Fruit fly (Drosophila melanogaster) whole organism, wandering third instar larva: ENCODE data around the gene CG42747.

Source experiments
- Abd-B ChIP-seq: fragments of >200 bp; optimal IDR thresholded peaks from 2 replicates; lab custom pipeline; 2017; ENCODE audit warnings: missing biosample characterization, missing genetic modification characterization
- CG32264 ChIP-seq: fragments of 200-800 bp; sonication (Bioruptor generic); optimal IDR thresholded peaks from 2 replicates; lab custom pipeline; 2016; ENCODE audit warnings: missing biosample characterization, missing genetic modification characterization
- CrebA ChIP-seq: fragments of 200-800 bp; sonication (Bioruptor generic); optimal IDR thresholded peaks from 2 replicates; lab custom pipeline; 2016; ENCODE audit warnings: missing biosample characterization, mild to moderate bottlenecking, missing genetic modification characterization, borderline replicate concordance
- Dif ChIP-seq: fragments of 200-275, 200-300 bp; sonication (Bioruptor generic); optimal IDR thresholded peaks from 2 replicates; lab custom pipeline; 2018; ENCODE audit warnings: missing biosample characterization, missing genetic modification characterization; ENCODE audit not compliant: partially characterized antibody
- GATAd ChIP-seq: sonication (Bioruptor generic); optimal IDR thresholded peaks from 2 replicates; lab custom pipeline; 2016; ENCODE audit warnings: missing biosample characterization, missing genetic modification characterization
- HLH106 ChIP-seq: fragments of 200-800 bp; optimal IDR thresholded peaks from 3 replicates; lab custom pipeline; 2019; ENCODE audit warnings: missing biosample characterization, mild to moderate bottlenecking, missing genetic modification characterization, moderate library complexity
- Hnf4 ChIP-seq: fragments of 200-800 bp; sonication (Bioruptor generic); optimal IDR thresholded peaks from 2 replicates; lab custom pipeline; 2016; ENCODE audit warnings: missing biosample characterization, mild to moderate bottlenecking, missing genetic modification characterization
- Hr78 ChIP-seq: fragments of >200 bp; optimal IDR thresholded peaks from 2 replicates; lab custom pipeline; 2017; ENCODE audit warnings: missing biosample characterization, missing genetic modification characterization
- Hr83 ChIP-seq: fragments of 200-300 bp; sonication (Bioruptor generic); optimal IDR thresholded peaks from 2 replicates; lab custom pipeline; 2016; ENCODE audit warnings: missing biosample characterization, mild to moderate bottlenecking, missing genetic modification characterization, moderate library complexity; ENCODE audit not compliant: poor library complexity, severe bottlenecking
- Jra ChIP-seq: sonication (Bioruptor generic); optimal IDR thresholded peaks from 2 replicates; lab custom pipeline; 2016; ENCODE audit warnings: missing biosample characterization, missing genetic modification characterization
- Mio ChIP-seq: sonication (Bioruptor generic); optimal IDR thresholded peaks from 2 replicates; lab custom pipeline; 2016; ENCODE audit warnings: missing biosample characterization, missing genetic modification characterization
- Myc ChIP-seq: fragments of >200 bp; optimal IDR thresholded peaks from 2 replicates; lab custom pipeline; 2017
- N ChIP-seq: fragments of >200 bp; optimal IDR thresholded peaks from 2 replicates; lab custom pipeline; 2018; ENCODE audit warnings: missing biosample characterization, missing external identifiers, missing genetic modification characterization
- OdsH ChIP-seq: fragments of 200-800 bp; sonication (Bioruptor generic); optimal IDR thresholded peaks from 2 replicates; lab custom pipeline; 2016; ENCODE audit warnings: missing biosample characterization, mild to moderate bottlenecking, missing genetic modification characterization
- Rel ChIP-seq, 2 experiments: fragments of 200-800 bp; sonication (Bioruptor generic) in 1 of 2; optimal IDR thresholded peaks; 2 replicates in 1 of 2; 3 replicates in 1 of 2; lab custom pipeline; 2016 to 2019; ENCODE audit warnings: mild to moderate bottlenecking in 2 of 2, missing biosample characterization in 2 of 2, missing genetic modification characterization in 2 of 2, moderate library complexity in 1 of 2
- Sp1 ChIP-seq: fragments of 200-800 bp; sonication (Bioruptor generic); optimal IDR thresholded peaks from 3 replicates; lab custom pipeline; 2019; ENCODE audit warnings: missing biosample characterization, mild to moderate bottlenecking, missing genetic modification characterization, moderate library complexity
- Vsx2 ChIP-seq: fragments of 200-300, 225-300 bp; sonication (Bioruptor generic); optimal IDR thresholded peaks from 2 replicates; lab custom pipeline; 2018; ENCODE audit warnings: missing biosample characterization, missing genetic modification characterization; ENCODE audit not compliant: partially characterized antibody
- br ChIP-seq: fragments of 200-800 bp; sonication (Bioruptor generic); optimal IDR thresholded peaks from 2 replicates; lab custom pipeline; 2016; ENCODE audit warnings: missing biosample characterization, missing genetic modification characterization
- brk ChIP-seq: fragments of 200-800 bp; sonication (Bioruptor generic); optimal IDR thresholded peaks from 2 replicates; lab custom pipeline; 2016; ENCODE audit warnings: missing biosample characterization, mild to moderate bottlenecking, missing genetic modification characterization
- dl ChIP-seq, 2 experiments: fragments of 175-275, 200-275 bp in 1 of 2; fragments of 200-275 bp in 1 of 2; sonication (Bioruptor generic); optimal IDR thresholded peaks; lab custom pipeline; 2018; ENCODE audit warnings: mild to moderate bottlenecking in 2 of 2, missing biosample characterization in 2 of 2, missing genetic modification characterization in 2 of 2, moderate library complexity in 2 of 2; ENCODE audit not compliant: partially characterized antibody in 2 of 2, insufficient read depth in 1 of 2
- dsf ChIP-seq: sonication (Bioruptor generic); optimal IDR thresholded peaks from 2 replicates; lab custom pipeline; 2016; ENCODE audit warnings: missing biosample characterization, missing genetic modification characterization, borderline replicate concordance
- ey ChIP-seq: fragments of 200-800 bp; sonication (Bioruptor generic); optimal IDR thresholded peaks from 2 replicates; lab custom pipeline; 2016; ENCODE audit warnings: missing biosample characterization, missing genetic modification characterization
- foxo ChIP-seq, 2 experiments: fragments of 200-800 bp; sonication (Bioruptor generic); optimal IDR thresholded peaks; 2 replicates in 1 of 2; 3 replicates in 1 of 2; lab custom pipeline; 2016 to 2017; ENCODE audit warnings: missing biosample characterization in 2 of 2, missing genetic modification characterization in 2 of 2
- fru ChIP-seq: fragments of 200-800 bp; sonication (Bioruptor generic); optimal IDR thresholded peaks from 3 replicates; lab custom pipeline; 2016; ENCODE audit warnings: missing biosample characterization, mild to moderate bottlenecking, missing genetic modification characterization
- h ChIP-seq: fragments of 200-800 bp; sonication (Bioruptor generic); optimal IDR thresholded peaks from 3 replicates; lab custom pipeline; 2016; ENCODE audit warnings: missing biosample characterization, mild to moderate bottlenecking, missing genetic modification characterization
- jim ChIP-seq: fragments of 175-275, 200-325 bp; sonication (Bioruptor generic); optimal IDR thresholded peaks from 2 replicates; lab custom pipeline; 2016; ENCODE audit warnings: missing biosample characterization, mild to moderate bottlenecking, missing genetic modification characterization
- lola ChIP-seq: fragments of >200 bp; optimal IDR thresholded peaks from 2 replicates; lab custom pipeline; 2017; ENCODE audit warnings: missing biosample characterization, missing genetic modification characterization
- pan ChIP-seq: fragments of >200 bp; optimal IDR thresholded peaks from 2 replicates; lab custom pipeline; 2017
- rgr ChIP-seq: fragments of 200-800 bp; sonication (Bioruptor generic); optimal IDR thresholded peaks from 3 replicates; lab custom pipeline; 2016; ENCODE audit warnings: missing biosample characterization, mild to moderate bottlenecking, missing genetic modification characterization
- sage ChIP-seq: fragments of 200-800 bp; sonication (Bioruptor generic); optimal IDR thresholded peaks from 2 replicates; lab custom pipeline; 2016; ENCODE audit warnings: missing biosample characterization, mild to moderate bottlenecking, missing genetic modification characterization
- sv ChIP-seq: fragments of 200-800 bp; sonication (Bioruptor generic); optimal IDR thresholded peaks from 3 replicates; lab custom pipeline; 2016; ENCODE audit warnings: missing biosample characterization, missing genetic modification characterization
- tai ChIP-seq: sonication (Bioruptor generic); optimal IDR thresholded peaks from 2 replicates; lab custom pipeline; 2016; ENCODE audit warnings: missing biosample characterization, missing genetic modification characterization
- woc ChIP-seq: sonication (Bioruptor generic); optimal IDR thresholded peaks from 2 replicates; lab custom pipeline; 2016; ENCODE audit warnings: missing biosample characterization, mild to moderate bottlenecking, missing genetic modification characterization

Gene CG42747

dm6 chr3L:6457208-6457607 is 56.8 kb downstream of the CG42747 start:
- TF ChIP-seq Abd-B (GFP tag; lab: Kevin White, UChicago) (no peak), dsf (GFP tag; lab: Kevin White, UChicago) (no peak), fru (GFP tag; lab: Kevin White, UChicago) (no peak), ey (GFP tag; lab: Kevin White, UChicago) (no peak), Dif (no peak), jim (no peak), Jra (GFP tag; lab: Kevin White, UChicago) (no peak), Hr78 (GFP tag; lab: Kevin White, UChicago) (no peak), N (no peak), OdsH (GFP tag; lab: Kevin White, UChicago) (no peak), woc (GFP tag; lab: Kevin White, UChicago) (no peak)

- no peak for TF ChIP-seq Vsx2 (GFP tag; lab: Kevin White, UChicago)
- no peak for TF ChIP-seq tai (GFP tag; lab: Kevin White, UChicago)
- TF ChIP-seq dsf (GFP tag; lab: Kevin White, UChicago) = no peak
- no peak for TF ChIP-seq Sp1
- TF ChIP-seq Hnf4 (GFP tag; lab: Kevin White, UChicago) = no peak
- no peak for TF ChIP-seq Myc (lab: Kevin White, UChicago)
- TF ChIP-seq sage = no peak
- no peak for TF ChIP-seq brk (GFP tag; lab: Kevin White, UChicago)
- peak; percentile 35 for TF ChIP-seq fru (GFP tag; lab: Kevin White, UChicago)
Observed at dm6 chr3L:6457891-6458290, 57.5 kb downstream of the CG42747 start.

- TF ChIP-seq HLH106 (tag; lab: Kevin White, UChicago) (no peak), fru (GFP tag; lab: Kevin White, UChicago) (peak; percentile 18)
Observed at dm6 chr3L:6458725-6459124, 58.3 kb downstream of the CG42747 start.

dm6 chr3L:6462199-6462598 is 61.8 kb downstream of the CG42747 start:
- TF ChIP-seq HLH106 (tag; lab: Kevin White, UChicago) (no peak), CG32264 (GFP tag; lab: Kevin White, UChicago) (no peak), fru (GFP tag; lab: Kevin White, UChicago) (no peak), GATAd (GFP tag; lab: Kevin White, UChicago) (no peak), Dif (no peak), tai (GFP tag; lab: Kevin White, UChicago) (no peak), Mio (no peak), Jra (GFP tag; lab: Kevin White, UChicago) (no peak), rgr (no peak), sv (GFP tag; lab: Kevin White, UChicago) (no peak), dl (GFP tag; optimal IDR thresholded peaks at IDR 0.05; lab: Kevin White, UChicago; ENCODE audit: insufficient read depth in 1 of 2, partially characterized antibody in 2 of 2) (no peak), Vsx2 (GFP tag; lab: Kevin White, UChicago) (no peak), CrebA (GFP tag; lab: Kevin White, UChicago) (no peak), foxo (GFP tag; optimal IDR thresholded peaks at IDR 0.05; lab: Kevin White, UChicago) (peak in 1 of 2 experiments; percentile 10), pan (lab: Kevin White, UChicago) (no peak), Sp1 (peak; percentile 10), Hr83 (GFP tag; lab: Kevin White, UChicago) (no peak), OdsH (GFP tag; lab: Kevin White, UChicago) (no peak), ey (GFP tag; lab: Kevin White, UChicago) (no peak), jim (no peak), br (GFP tag; lab: Kevin White, UChicago) (no peak), Rel (GFP tag; optimal IDR thresholded peaks at IDR 0.05; lab: Kevin White, UChicago) (no peak), Rel (tag; optimal IDR thresholded peaks at IDR 0.05; lab: Kevin White, UChicago) (peak; percentile 3), h (no peak), Hnf4 (GFP tag; lab: Kevin White, UChicago) (no peak), sage (no peak), lola (no peak), woc (GFP tag; lab: Kevin White, UChicago) (no peak)
